Worm (Caenorhabditis elegans) whole organism, L3 larva: ENCODE results near the gene R07E5.7.

Experiments
- R02D3.7 ChIP-seq: fragments of 150-350 bp; optimal IDR thresholded peaks from 2 replicates; lab custom pipeline; 2014; ENCODE audit warnings: missing biosample characterization, missing genetic modification characterization
- ZK546.5 ChIP-seq: sonication (generic microtip); optimal IDR thresholded peaks from 2 replicates; lab custom pipeline; 2017; ENCODE audit warnings: missing biosample characterization, missing genetic modification characterization
- aly-2 ChIP-seq: fragments of 150-350 bp; optimal IDR thresholded peaks from 2 replicates; lab custom pipeline; 2014; ENCODE audit warnings: missing biosample characterization, missing genetic modification characterization
- ama-1 ChIP-seq: fragments of 150-350 bp; optimal IDR thresholded peaks from 2 replicates; lab custom pipeline; 2018
- ceh-82 ChIP-seq: fragments of 150-350 bp; optimal IDR thresholded peaks from 2 replicates; lab custom pipeline; 2014; ENCODE audit warnings: missing biosample characterization, missing genetic modification characterization
- ceh-9 ChIP-seq: sonication (generic microtip); optimal IDR thresholded peaks from 2 replicates; lab custom pipeline; 2018; ENCODE audit warnings: missing biosample characterization, missing genetic modification characterization
- daf-12 ChIP-seq: fragments of 150-350 bp; optimal IDR thresholded peaks from 2 replicates; lab custom pipeline; 2014; ENCODE audit warnings: missing biosample characterization, missing genetic modification reagents, missing genetic modification characterization
- egl-27 ChIP-seq: sonication (generic microtip); optimal IDR thresholded peaks from 4 replicates; lab custom pipeline; 2017; ENCODE audit warnings: missing biosample characterization, missing genetic modification reagents, missing genetic modification characterization
- elt-1 ChIP-seq: fragments of 150-350 bp; optimal IDR thresholded peaks from 2 replicates; lab custom pipeline; 2014; ENCODE audit warnings: missing biosample characterization, missing genetic modification characterization
- elt-2 ChIP-seq: sonication (generic microtip); optimal IDR thresholded peaks from 2 replicates; lab custom pipeline; 2016; ENCODE audit warnings: missing genetic modification reagents, mild to moderate bottlenecking, missing genetic modification characterization, missing compliant biosample characterization
- elt-3 ChIP-seq, 3 experiments: fragments of 150-350 bp in 1 of 3; sonication (generic microtip) in 2 of 3; optimal IDR thresholded peaks; 2 replicates in 2 of 3; 4 replicates in 1 of 3; lab custom pipeline; 2014 to 2017; ENCODE audit warnings: missing biosample characterization in 3 of 3, missing genetic modification characterization in 3 of 3
- fkh-2 ChIP-seq: fragments of 150-350 bp; optimal IDR thresholded peaks from 2 replicates; lab custom pipeline; 2014; ENCODE audit warnings: missing biosample characterization, missing genetic modification reagents, missing genetic modification characterization
- jun-1 ChIP-seq: fragments of 150-350 bp; optimal IDR thresholded peaks from 2 replicates; lab custom pipeline; 2014; ENCODE audit warnings: missing biosample characterization, missing genetic modification reagents, missing genetic modification characterization
- nfya-1 ChIP-seq: sonication (generic microtip); optimal IDR thresholded peaks from 2 replicates; lab custom pipeline; 2017; ENCODE audit warnings: missing genetic modification characterization, mild to moderate bottlenecking, missing compliant biosample characterization, antibody characterized with exemption, moderate library complexity; ENCODE audit not compliant: insufficient read depth
- nhr-11 ChIP-seq: fragments of 150-350 bp; optimal IDR thresholded peaks from 2 replicates; lab custom pipeline; 2014; ENCODE audit warnings: missing biosample characterization, missing genetic modification characterization
- nhr-12 ChIP-seq: fragments of 150-350 bp; optimal IDR thresholded peaks from 2 replicates; lab custom pipeline; 2014; ENCODE audit warnings: missing biosample characterization, missing genetic modification characterization
- nhr-23 ChIP-seq: fragments of 150-350 bp; optimal IDR thresholded peaks from 2 replicates; lab custom pipeline; 2014; ENCODE audit warnings: missing biosample characterization, missing genetic modification reagents, missing genetic modification characterization
- nhr-237 ChIP-seq: fragments of 150-350 bp; optimal IDR thresholded peaks from 2 replicates; lab custom pipeline; 2014; ENCODE audit warnings: missing biosample characterization, missing genetic modification characterization
- nhr-25 ChIP-seq: sonication (generic microtip); optimal IDR thresholded peaks from 2 replicates; lab custom pipeline; 2017; ENCODE audit warnings: missing biosample characterization, missing genetic modification characterization
- nhr-28 ChIP-seq: fragments of 150-350 bp; optimal IDR thresholded peaks from 2 replicates; lab custom pipeline; 2014; ENCODE audit warnings: missing biosample characterization, missing genetic modification characterization
- nhr-67 ChIP-seq: fragments of 150-350 bp; optimal IDR thresholded peaks from 2 replicates; lab custom pipeline; 2014; ENCODE audit warnings: missing biosample characterization, missing genetic modification characterization
- nhr-77 ChIP-seq: fragments of 150-350 bp; optimal IDR thresholded peaks from 2 replicates; lab custom pipeline; 2014; ENCODE audit warnings: missing biosample characterization, missing genetic modification characterization
- pha-4 ChIP-seq: fragments of 150-350 bp; optimal IDR thresholded peaks from 2 replicates; lab custom pipeline; 2014; ENCODE audit warnings: missing biosample characterization, missing genetic modification reagents, missing genetic modification characterization
- sea-2 ChIP-seq: fragments of 150-350 bp; sonication (generic microtip); optimal IDR thresholded peaks from 4 replicates; lab custom pipeline; 2014; ENCODE audit warnings: missing biosample characterization, missing genetic modification reagents, missing genetic modification characterization
- skn-1 ChIP-seq: fragments of 150-350 bp; optimal IDR thresholded peaks from 2 replicates; lab custom pipeline; 2014; ENCODE audit warnings: missing biosample characterization, missing genetic modification characterization
- snpc-4 ChIP-seq: fragments of 150-350 bp; optimal IDR thresholded peaks from 2 replicates; lab custom pipeline; 2014; ENCODE audit warnings: missing biosample characterization, missing genetic modification characterization
- tbx-2 ChIP-seq: sonication (generic microtip); optimal IDR thresholded peaks from 2 replicates; lab custom pipeline; 2016; ENCODE audit warnings: mild to moderate bottlenecking, missing genetic modification characterization, missing compliant biosample characterization
- unc-39 ChIP-seq: sonication (generic microtip); optimal IDR thresholded peaks from 4 replicates; lab custom pipeline; 2017; ENCODE audit warnings: missing biosample characterization, missing genetic modification characterization
- zag-1 ChIP-seq: fragments of 150-350 bp; optimal IDR thresholded peaks from 2 replicates; lab custom pipeline; 2014; ENCODE audit warnings: missing biosample characterization, missing genetic modification characterization
- ztf-11 ChIP-seq: fragments of 150-350 bp; optimal IDR thresholded peaks from 2 replicates; lab custom pipeline; 2014; ENCODE audit warnings: missing biosample characterization, missing genetic modification characterization

The R07E5.7 gene

ce11 chrIII:4395857-4396256, 23.1 kb downstream of the R07E5.7 start:
- TF ChIP-seq nfya-1 (peak; percentile 96), ceh-9 (tag; lab: Kevin White, UChicago) (no peak)

- TF ChIP-seq nhr-77 (tag; lab: Kevin White, UChicago) (no peak), nhr-237 (tag; lab: Kevin White, UChicago) (no peak), nhr-28 (tag; lab: Kevin White, UChicago) (no peak), daf-12 (tag; lab: Kevin White, UChicago) (no peak), aly-2 (no peak), tbx-2 (tag; lab: Kevin White, UChicago) (no peak), nhr-23 (tag; lab: Kevin White, UChicago) (no peak), unc-39 (no peak), elt-3 (tag; optimal IDR thresholded peaks at IDR 0.05; lab: Kevin White, UChicago) (no peak), fkh-2 (tag; lab: Kevin White, UChicago) (no peak), ztf-11 (no peak)
Measured at ce11 chrIII:4394496-4394895, 24.5 kb downstream of the R07E5.7 start, which contains the start of gene R07E5.4. Gene R07E5.4, plus strand, starts transcription at chrIII:4394796.

ce11 chrIII:4391938-4392337, 27.0 kb downstream of the R07E5.7 start:
- TF ChIP-seq nhr-28 (tag; lab: Kevin White, UChicago) (no peak), elt-1 (tag; lab: Kevin White, UChicago) (peak; percentile 67)

ce11 chrIII:4391319-4391718, 27.6 kb downstream of the R07E5.7 start:
- TF ChIP-seq nhr-25 (tag; lab: Kevin White, UChicago) (peak; percentile 48), ama-1 (lab: Kevin White, UChicago) (no peak)

- TF ChIP-seq pha-4 (no peak), nhr-11 (tag; lab: Kevin White, UChicago) (no peak), egl-27 (tag; lab: Kevin White, UChicago) (no peak), elt-2 (tag; lab: Kevin White, UChicago) (no peak), nhr-25 (tag; lab: Kevin White, UChicago) (peak; percentile 11), ztf-11 (no peak)
Measured at ce11 chrIII:4390421-4390820, 28.5 kb downstream of the R07E5.7 start.

ce11 chrIII:4384487-4384886, 34.5 kb downstream of the R07E5.7 start, which contains the start of gene pals-28:
Gene pals-28, plus strand, starts transcription at chrIII:4384787.
- TF ChIP-seq nhr-237 (tag; lab: Kevin White, UChicago) = no peak
- no peak for TF ChIP-seq tbx-2 (tag; lab: Kevin White, UChicago)
- TF ChIP-seq skn-1 (tag; lab: Kevin White, UChicago) = no peak
- no peak for TF ChIP-seq nhr-67 (tag; lab: Kevin White, UChicago)
- no peak for TF ChIP-seq nhr-12 (tag; lab: Kevin White, UChicago)
- no peak for TF ChIP-seq elt-2 (tag; lab: Kevin White, UChicago)
- no peak for TF ChIP-seq ZK546.5 (tag; lab: Kevin White, UChicago)
- no peak for TF ChIP-seq ceh-82 (tag; lab: Kevin White, UChicago)
- TF ChIP-seq ceh-9 (tag; lab: Kevin White, UChicago) = no peak
- TF ChIP-seq snpc-4 = no peak
- no peak for TF ChIP-seq sea-2

- TF ChIP-seq zag-1 (no peak), nfya-1 (peak; percentile 71)
Measured at ce11 chrIII:4382118-4382517, 36.8 kb downstream of the R07E5.7 start.

ce11 chrIII:4381343-4381742, 37.6 kb downstream of the R07E5.7 start, which contains the start of gene pals-27:
Gene pals-27, plus strand, starts transcription at chrIII:4381643.
- TF ChIP-seq ZK546.5 (tag; lab: Kevin White, UChicago) (no peak), R02D3.7 (tag; lab: Kevin White, UChicago) (no peak), nhr-12 (tag; lab: Kevin White, UChicago) (no peak), nhr-25 (tag; lab: Kevin White, UChicago) (no peak), jun-1 (tag; lab: Kevin White, UChicago) (no peak)
- TF ChIP-seq, all 47 proteins: peak for 0
